Worm (Caenorhabditis elegans) whole organism, late embryonic: ENCODE data around the gene tatn-1.
A peak's percentile ranks its signal among the peaks of the same experiment; 100 is the strongest.

Experiments
- C08G9.2 ChIP-seq: sonication (generic microtip); optimal IDR thresholded peaks from 2 replicates; lab custom pipeline; 2016; ENCODE audit warnings: mild to moderate bottlenecking, missing genetic modification characterization, moderate library complexity, missing compliant biosample characterization
- C38D4.7 ChIP-seq: fragments of 200-800 bp; sonication (Bioruptor generic); optimal IDR thresholded peaks from 2 replicates; lab custom pipeline; 2018; ENCODE audit warnings: mild to moderate bottlenecking, missing genetic modification characterization, moderate library complexity, missing compliant biosample characterization
- F13H6.1 ChIP-seq: sonication (generic microtip); optimal IDR thresholded peaks from 2 replicates; lab custom pipeline; 2016; ENCODE audit warnings: missing genetic modification characterization, missing compliant biosample characterization
- K02D7.2 ChIP-seq: sonication (generic microtip); optimal IDR thresholded peaks from 2 replicates; lab custom pipeline; 2017; ENCODE audit warnings: mild to moderate bottlenecking, missing genetic modification characterization, missing compliant biosample characterization
- Y22D7AL.16 ChIP-seq: sonication (generic microtip); optimal IDR thresholded peaks from 2 replicates; lab custom pipeline; 2016; ENCODE audit warnings: missing genetic modification characterization, missing compliant biosample characterization
- ahr-1 ChIP-seq: sonication (generic microtip); optimal IDR thresholded peaks from 2 replicates; lab custom pipeline; 2016; ENCODE audit warnings: missing genetic modification characterization, missing compliant biosample characterization
- ceh-2 ChIP-seq: sonication (generic microtip); optimal IDR thresholded peaks from 2 replicates; lab custom pipeline; 2016; ENCODE audit warnings: missing genotype, missing genetic modification characterization, missing compliant biosample characterization
- ceh-22 ChIP-seq: sonication (generic microtip); optimal IDR thresholded peaks from 2 replicates; lab custom pipeline; 2017; ENCODE audit warnings: missing biosample characterization, missing genetic modification characterization
- ceh-24 ChIP-seq: sonication (generic microtip); optimal IDR thresholded peaks from 2 replicates; lab custom pipeline; 2016; ENCODE audit warnings: mild to moderate bottlenecking, missing genetic modification characterization, missing compliant biosample characterization
- ceh-30 ChIP-seq: fragments of 150-350 bp; optimal IDR thresholded peaks from 2 replicates; lab custom pipeline; 2014; ENCODE audit warnings: missing biosample characterization, missing genetic modification characterization
- ceh-31 ChIP-seq: sonication (generic microtip); optimal IDR thresholded peaks from 2 replicates; lab custom pipeline; 2016; ENCODE audit warnings: missing genetic modification characterization, missing compliant biosample characterization
- ceh-34 ChIP-seq: sonication (generic microtip); optimal IDR thresholded peaks from 2 replicates; lab custom pipeline; 2016; ENCODE audit warnings: mild to moderate bottlenecking, missing genetic modification characterization, missing compliant biosample characterization
- ceh-9 ChIP-seq: sonication (generic microtip); optimal IDR thresholded peaks from 2 replicates; lab custom pipeline; 2016; ENCODE audit warnings: mild to moderate bottlenecking, missing genetic modification characterization, inconsistent platforms, missing compliant biosample characterization
- che-1 ChIP-seq: sonication (generic microtip); optimal IDR thresholded peaks from 2 replicates; lab custom pipeline; 2016; ENCODE audit warnings: mild to moderate bottlenecking, missing genetic modification characterization, missing compliant biosample characterization
- dmd-4 ChIP-seq: sonication (generic microtip); optimal IDR thresholded peaks from 2 replicates; lab custom pipeline; 2016; ENCODE audit warnings: borderline replicate concordance, missing genetic modification characterization, missing compliant biosample characterization
- dve-1 ChIP-seq: sonication (generic microtip); optimal IDR thresholded peaks from 2 replicates; lab custom pipeline; 2017; ENCODE audit warnings: antibody characterized with exemption, mild to moderate bottlenecking, missing genetic modification characterization, missing compliant biosample characterization
- elt-2 ChIP-seq: sonication (generic microtip); optimal IDR thresholded peaks from 2 replicates; lab custom pipeline; 2016; ENCODE audit warnings: missing genetic modification reagents, missing genetic modification characterization, missing compliant biosample characterization
- elt-4 ChIP-seq: sonication (generic microtip); optimal IDR thresholded peaks from 2 replicates; lab custom pipeline; 2016; ENCODE audit warnings: missing genetic modification characterization, missing compliant biosample characterization
- ets-4 ChIP-seq: sonication (generic microtip); optimal IDR thresholded peaks from 2 replicates; lab custom pipeline; 2016; ENCODE audit warnings: missing genetic modification characterization, missing compliant biosample characterization
- eyg-1 ChIP-seq: sonication (generic microtip); optimal IDR thresholded peaks from 2 replicates; lab custom pipeline; 2016; ENCODE audit warnings: missing genotype, missing genetic modification characterization, missing compliant biosample characterization
- fax-1 ChIP-seq: sonication (generic microtip); optimal IDR thresholded peaks from 2 replicates; lab custom pipeline; 2016; ENCODE audit warnings: missing genotype, missing genetic modification characterization, missing compliant biosample characterization
- fkh-10 ChIP-seq: fragments of 150-350 bp; optimal IDR thresholded peaks from 2 replicates; lab custom pipeline; 2014; ENCODE audit warnings: missing biosample characterization, missing genetic modification reagents, missing genetic modification characterization
- fkh-6 ChIP-seq: sonication (generic microtip); optimal IDR thresholded peaks from 2 replicates; lab custom pipeline; 2016; ENCODE audit warnings: missing genetic modification characterization, missing compliant biosample characterization
- hlh-15 ChIP-seq: sonication (generic microtip); optimal IDR thresholded peaks from 2 replicates; lab custom pipeline; 2016; ENCODE audit warnings: missing genetic modification characterization, missing compliant biosample characterization
- hlh-6 ChIP-seq: sonication (generic microtip); optimal IDR thresholded peaks from 2 replicates; lab custom pipeline; 2016; ENCODE audit warnings: missing genotype, missing genetic modification characterization, missing compliant biosample characterization
- hlh-8 ChIP-seq: sonication (generic microtip); optimal IDR thresholded peaks from 2 replicates; lab custom pipeline; 2016; ENCODE audit warnings: missing genotype, missing genetic modification characterization, missing compliant biosample characterization
- lim-6 ChIP-seq: sonication (generic microtip); optimal IDR thresholded peaks from 2 replicates; lab custom pipeline; 2016; ENCODE audit warnings: missing genetic modification characterization, missing compliant biosample characterization
- madf-2 ChIP-seq: sonication (generic microtip); optimal IDR thresholded peaks from 2 replicates; lab custom pipeline; 2017; ENCODE audit warnings: missing genetic modification characterization, missing compliant biosample characterization
- mec-3 ChIP-seq: sonication (generic microtip); optimal IDR thresholded peaks from 2 replicates; lab custom pipeline; 2016; ENCODE audit warnings: borderline replicate concordance, missing genetic modification characterization, missing compliant biosample characterization
- pat-9 ChIP-seq: fragments of 200-800 bp; sonication (Bioruptor generic); optimal IDR thresholded peaks from 2 replicates; lab custom pipeline; 2018; ENCODE audit warnings: mild to moderate bottlenecking, missing genetic modification characterization, moderate library complexity, missing compliant biosample characterization
- pax-1 ChIP-seq: fragments of 150-350 bp; optimal IDR thresholded peaks from 2 replicates; lab custom pipeline; 2014; ENCODE audit warnings: missing biosample characterization, missing genetic modification characterization
- pros-1 ChIP-seq: fragments of 150-350 bp; optimal IDR thresholded peaks from 2 replicates; lab custom pipeline; 2014; ENCODE audit warnings: missing biosample characterization, missing genetic modification reagents, missing genetic modification characterization
- ref-2 ChIP-seq: sonication (generic microtip); optimal IDR thresholded peaks from 2 replicates; lab custom pipeline; 2016; ENCODE audit warnings: missing genetic modification characterization, missing compliant biosample characterization
- sdc-2 ChIP-seq: sonication (generic microtip); optimal IDR thresholded peaks from 2 replicates; lab custom pipeline; 2016; ENCODE audit warnings: missing genotype, missing genetic modification characterization, missing compliant biosample characterization
- sox-2 ChIP-seq: fragments of 200-800 bp; sonication (Bioruptor generic); IDR thresholded peaks from 2 replicates; pipeline ENCODE4 v1.3.6; 2022; ENCODE audit warnings: missing genetic modification reagents, missing genetic modification characterization, missing compliant biosample characterization
- sox-4 ChIP-seq: sonication (generic microtip); optimal IDR thresholded peaks from 2 replicates; lab custom pipeline; 2017; ENCODE audit warnings: mild to moderate bottlenecking, missing genetic modification characterization, inconsistent platforms, missing compliant biosample characterization
- syd-9 ChIP-seq: sonication (generic microtip); optimal IDR thresholded peaks from 2 replicates; lab custom pipeline; 2016; ENCODE audit warnings: mild to moderate bottlenecking, missing genetic modification characterization, moderate library complexity, missing compliant biosample characterization
- tbx-2 ChIP-seq: sonication (generic microtip); optimal IDR thresholded peaks from 2 replicates; lab custom pipeline; 2016; ENCODE audit warnings: missing genetic modification characterization, missing compliant biosample characterization
- unc-3 ChIP-seq, 2 experiments: fragments of 200-800 bp in 1 of 2; sonication (Bioruptor generic) in 1 of 2; sonication (generic microtip) in 1 of 2; conservative IDR thresholded peaks in 1 of 2; optimal IDR thresholded peaks in 1 of 2; 2 replicates each; pipeline versions ENCODE4 v1.3.6 to Lab custom; 2016 to 2022; ENCODE audit warnings: missing compliant biosample characterization in 2 of 2, missing genetic modification characterization in 2 of 2, missing genetic modification reagents in 1 of 2
- unc-42 ChIP-seq: sonication (generic microtip); optimal IDR thresholded peaks from 2 replicates; lab custom pipeline; 2016; ENCODE audit warnings: missing genotype, missing genetic modification characterization, missing compliant biosample characterization
- unc-55 ChIP-seq: sonication (generic microtip); optimal IDR thresholded peaks from 2 replicates; lab custom pipeline; 2017; ENCODE audit warnings: missing biosample characterization, missing genetic modification reagents, missing genetic modification characterization
- zip-5 ChIP-seq: sonication (generic microtip); optimal IDR thresholded peaks from 2 replicates; lab custom pipeline; 2016; ENCODE audit warnings: missing genetic modification characterization, missing compliant biosample characterization
- ztf-16 ChIP-seq: sonication (generic microtip); optimal IDR thresholded peaks from 2 replicates; lab custom pipeline; 2017; ENCODE audit warnings: missing genetic modification characterization, missing compliant biosample characterization

tatn-1 gene

DNA sequence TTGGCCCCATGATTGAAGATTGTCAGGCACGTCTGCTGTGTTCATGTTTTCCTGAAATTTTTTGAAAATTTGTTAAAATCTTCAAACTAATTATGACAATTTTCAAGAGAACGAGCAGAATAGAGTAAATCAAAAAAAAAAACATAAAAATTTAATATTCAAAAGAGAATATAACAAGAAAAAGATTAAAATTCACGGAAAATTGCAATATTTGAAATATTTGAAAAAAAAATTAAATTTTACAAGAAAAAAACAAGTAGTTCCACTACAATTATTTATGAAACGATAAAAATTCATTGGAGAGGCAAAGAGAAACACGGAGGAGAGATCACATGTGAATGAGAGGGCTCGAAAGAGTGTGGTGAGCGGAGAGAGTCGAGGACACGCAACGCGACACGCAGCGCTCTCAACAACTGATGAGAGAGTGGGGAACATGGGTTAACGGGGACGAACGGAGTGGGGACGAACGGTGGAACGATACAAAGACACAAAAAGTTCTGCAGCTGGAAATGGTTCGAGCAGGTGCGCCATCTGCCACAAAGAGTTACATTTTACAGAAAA, 33.8 kb downstream of the tatn-1 start, which contains the start of gene mbk-1 (continued):
- no peak for TF ChIP-seq lim-6 (tag; lab: Kevin White, UChicago)

DNA sequence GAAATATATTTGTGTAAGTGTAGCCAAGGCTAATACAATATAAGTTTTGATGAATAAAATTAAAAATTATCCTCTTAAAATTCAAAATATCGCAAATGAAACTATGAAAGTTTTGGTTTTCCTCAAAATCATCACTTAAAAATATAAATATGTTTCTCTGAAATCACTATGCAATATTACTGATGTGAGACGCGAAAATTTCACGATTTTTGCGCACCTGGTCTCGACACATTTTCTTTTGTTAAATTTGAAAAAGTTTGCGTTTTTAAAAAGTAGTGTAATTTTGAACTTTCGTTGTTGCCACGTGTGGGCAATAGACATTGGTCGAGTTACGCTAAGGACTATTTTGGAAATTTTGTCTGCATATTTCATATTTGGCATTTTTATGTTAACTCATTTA, 38.0 kb downstream of the tatn-1 start:
- no peak for TF ChIP-seq dmd-4 (tag; lab: Kevin White, UChicago)
- no peak for TF ChIP-seq C38D4.7 (GFP tag; lab: Kevin White, UChicago)
- no peak for TF ChIP-seq ceh-24
- no peak for TF ChIP-seq zip-5 (tag; lab: Kevin White, UChicago)
- TF ChIP-seq elt-4 (tag; lab: Kevin White, UChicago) = no peak
- no peak for TF ChIP-seq ahr-1 (tag; lab: Kevin White, UChicago)
- no peak for TF ChIP-seq Y22D7AL.16 (tag; lab: Kevin White, UChicago)
- TF ChIP-seq sdc-2 (tag; lab: Kevin White, UChicago) = no peak
- TF ChIP-seq che-1 (tag; lab: Kevin White, UChicago) = no peak
- no peak for TF ChIP-seq sox-4 (tag; lab: Kevin White, UChicago)
- no peak for TF ChIP-seq fkh-6 (tag; lab: Kevin White, UChicago)
- no peak for TF ChIP-seq fax-1 (tag; lab: Kevin White, UChicago)
- TF ChIP-seq madf-2 (tag; lab: Kevin White, UChicago) = no peak
- TF ChIP-seq syd-9 (tag; lab: Kevin White, UChicago) = no peak
- no peak for TF ChIP-seq hlh-8 (tag; lab: Kevin White, UChicago)
- TF ChIP-seq ceh-31 (tag; lab: Kevin White, UChicago) = no peak
- TF ChIP-seq ets-4 (tag; lab: Kevin White, UChicago) = no peak
- no peak for TF ChIP-seq mec-3 (tag; lab: Kevin White, UChicago)

DNA sequence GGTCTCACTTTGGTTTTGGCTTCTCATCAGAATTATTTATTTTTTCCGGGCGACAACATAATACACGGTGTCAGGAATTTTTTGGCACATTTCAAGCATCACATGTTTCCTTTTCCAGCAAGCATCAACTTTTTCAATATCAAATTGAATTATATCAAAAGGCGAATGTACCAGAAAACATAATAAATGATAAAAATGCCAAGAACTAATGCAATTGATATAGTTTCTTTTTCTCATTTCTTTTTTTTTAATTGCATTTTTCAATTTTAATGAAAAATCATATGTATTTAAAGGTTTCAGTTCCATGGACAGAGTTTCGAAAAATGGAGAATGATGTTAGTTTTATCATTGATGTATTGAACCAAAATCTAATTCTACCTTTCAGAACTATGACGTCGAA, 40.7 kb downstream of the tatn-1 start, which contains the start of gene dpf-2:
Gene dpf-2 (plus strand): TSS at position 301 of the 400 bp plus-strand sequence.
- TF ChIP-seq dve-1 (tag; lab: Kevin White, UChicago) (no peak), C08G9.2 (tag; lab: Kevin White, UChicago) (no peak), sdc-2 (tag; lab: Kevin White, UChicago) (no peak)

DNA sequence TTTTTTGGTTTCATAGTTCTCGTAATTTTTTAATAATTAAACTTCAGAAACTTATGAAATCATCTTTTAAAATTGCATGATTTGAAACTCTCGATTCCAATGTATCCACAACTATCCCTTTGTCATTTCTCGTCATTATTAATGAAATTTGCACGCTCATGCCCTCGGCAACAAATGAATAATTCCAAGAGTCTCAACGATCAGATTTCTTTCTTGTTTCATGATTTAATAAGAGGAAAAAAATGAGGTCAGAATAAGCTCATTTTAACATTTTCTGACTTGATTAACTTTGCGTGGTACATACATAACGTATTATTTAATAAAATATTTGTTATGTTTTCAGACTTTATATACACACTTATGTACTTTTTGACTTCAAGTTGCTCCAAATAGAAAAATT, 47.5 kb downstream of the tatn-1 start:
- TF ChIP-seq F13H6.1 = no peak
- no peak for TF ChIP-seq elt-4 (tag; lab: Kevin White, UChicago)
- TF ChIP-seq unc-42 (tag; lab: Kevin White, UChicago) = peak; percentile 71

DNA sequence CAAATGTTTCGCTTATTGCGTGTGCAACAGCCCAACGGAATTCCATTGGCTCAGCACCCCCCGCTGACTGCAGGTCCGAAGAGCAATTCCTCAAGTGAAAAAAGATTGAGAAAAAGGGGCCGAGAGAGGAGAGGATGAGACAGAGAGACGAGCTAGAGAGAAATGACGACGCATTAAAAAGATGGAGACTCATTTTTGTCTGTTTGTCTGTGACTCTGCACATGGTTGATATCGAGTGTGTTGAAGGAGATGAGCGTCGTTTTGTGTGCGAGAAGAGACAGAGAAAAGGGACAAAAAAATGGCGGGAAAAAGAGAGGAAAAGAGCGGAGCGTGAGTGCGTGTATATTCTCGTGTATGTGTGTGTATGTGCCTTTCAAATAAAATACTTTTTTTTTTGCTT, 50.2 kb downstream of the tatn-1 start:
- TF ChIP-seq unc-3 (GFP tag; conservative IDR thresholded peaks at IDR 0.05; lab: Robert Waterston, UW) (no peak), unc-3 (tag; optimal IDR thresholded peaks at IDR 0.05; lab: Kevin White, UChicago) (peak; percentile 14), K02D7.2 (no peak), zip-5 (tag; lab: Kevin White, UChicago) (no peak), ceh-22 (tag; lab: Kevin White, UChicago) (no peak), unc-55 (peak; percentile 41), mec-3 (tag; lab: Kevin White, UChicago) (no peak), tbx-2 (peak; percentile 91), ceh-31 (tag; lab: Kevin White, UChicago) (peak; percentile 91), sox-2 (no peak), ceh-34 (tag; lab: Kevin White, UChicago) (peak; percentile 56), elt-2 (tag; lab: Kevin White, UChicago) (peak; percentile 64), ceh-30 (tag; lab: Kevin White, UChicago) (no peak), pat-9 (tag; lab: Kevin White, UChicago) (no peak), hlh-6 (tag; lab: Kevin White, UChicago) (no peak), ztf-16 (tag; lab: Kevin White, UChicago) (no peak), fax-1 (tag; lab: Kevin White, UChicago) (no peak), fkh-10 (GFP tag; lab: Kevin White, UChicago) (no peak), ceh-2 (tag; lab: Kevin White, UChicago) (peak; percentile 23), C08G9.2 (tag; lab: Kevin White, UChicago) (peak; percentile 46), hlh-15 (tag; lab: Kevin White, UChicago) (no peak), dmd-4 (tag; lab: Kevin White, UChicago) (peak; percentile 29), ref-2 (tag; lab: Kevin White, UChicago) (peak; percentile 68), pros-1 (tag; lab: Kevin White, UChicago) (peak; percentile 52), unc-42 (tag; lab: Kevin White, UChicago) (peak; percentile 93), pax-1 (tag; lab: Kevin White, UChicago) (no peak), eyg-1 (no peak), ceh-9 (tag; lab: Kevin White, UChicago) (no peak)
